Worm (Caenorhabditis elegans) whole organism, mixed stage, embryonic: ENCODE data around the gene npp-1.

Source experiments
- blmp-1 ChIP-seq: fragments of 150-350 bp; optimal IDR thresholded peaks from 2 replicates; lab custom pipeline; 2014; ENCODE audit warnings: missing biosample characterization, missing genetic modification characterization
- ceh-83 ChIP-seq: fragments of 200-800 bp; sonication (Bioruptor generic); optimal IDR thresholded peaks from 2 replicates; lab custom pipeline; 2018; ENCODE audit warnings: mild to moderate bottlenecking, missing genetic modification characterization, missing compliant biosample characterization
- lin-13 ChIP-seq: fragments of 150-350 bp; optimal IDR thresholded peaks from 2 replicates; lab custom pipeline; 2014; ENCODE audit warnings: missing biosample characterization, missing genetic modification characterization
- lin-32 ChIP-seq: fragments of 200-800 bp; sonication (Bioruptor generic); optimal IDR thresholded peaks from 2 replicates; lab custom pipeline; 2018; ENCODE audit warnings: mild to moderate bottlenecking, missing genetic modification characterization, missing compliant biosample characterization
- mab-5 ChIP-seq: fragments of 150-350 bp; optimal IDR thresholded peaks from 2 replicates; lab custom pipeline; 2014; ENCODE audit warnings: missing biosample characterization, missing genetic modification characterization
- mep-1 ChIP-seq: fragments of 150-350 bp; optimal IDR thresholded peaks from 2 replicates; lab custom pipeline; 2017; ENCODE audit warnings: missing biosample characterization, missing genetic modification reagents, missing genetic modification characterization, inconsistent platforms
- nhr-28 ChIP-seq: fragments of 150-350 bp; optimal IDR thresholded peaks from 2 replicates; lab custom pipeline; 2014; ENCODE audit warnings: missing biosample characterization, missing genetic modification characterization
- nhr-76 ChIP-seq: sonication (generic microtip); optimal IDR thresholded peaks from 2 replicates; lab custom pipeline; 2017; ENCODE audit warnings: missing biosample characterization, missing genetic modification characterization
- pha-4 ChIP-seq: fragments of 150-350 bp; optimal IDR thresholded peaks from 2 replicates; lab custom pipeline; 2018; ENCODE audit warnings: missing biosample characterization, missing genetic modification reagents, missing genetic modification characterization
- snpc-4 ChIP-seq: fragments of 150-350 bp; optimal IDR thresholded peaks from 2 replicates; lab custom pipeline; 2014; ENCODE audit warnings: missing biosample characterization, missing genetic modification characterization
- tbx-8 ChIP-seq: fragments of 200-800 bp; sonication (Bioruptor generic); optimal IDR thresholded peaks from 2 replicates; lab custom pipeline; 2018; ENCODE audit warnings: mild to moderate bottlenecking, missing genetic modification characterization, moderate library complexity, missing compliant biosample characterization
- unc-120 ChIP-seq: sonication (generic microtip); optimal IDR thresholded peaks from 2 replicates; lab custom pipeline; 2017; ENCODE audit warnings: missing genetic modification characterization, missing compliant biosample characterization; ENCODE audit not compliant: poor library complexity, severe bottlenecking
- unc-39 ChIP-seq: fragments of 150-350 bp; optimal IDR thresholded peaks from 2 replicates; lab custom pipeline; 2014; ENCODE audit warnings: missing biosample characterization, missing genetic modification characterization
- unc-62 ChIP-seq: fragments of 150-350 bp; optimal IDR thresholded peaks from 2 replicates; lab custom pipeline; 2014; ENCODE audit warnings: missing biosample characterization, missing genetic modification reagents, missing genetic modification characterization

- no peak for TF ChIP-seq unc-120
- TF ChIP-seq nhr-28 (tag; lab: Kevin White, UChicago): no peak
- TF ChIP-seq snpc-4: no peak
- TF ChIP-seq lin-32 (GFP tag; lab: Kevin White, UChicago): no peak
- TF ChIP-seq ceh-83 (GFP tag; lab: Kevin White, UChicago): no peak
- no peak for TF ChIP-seq lin-13 (tag; lab: Kevin White, UChicago)
- no peak for TF ChIP-seq mab-5 (tag; lab: Kevin White, UChicago)
- no peak for TF ChIP-seq blmp-1 (tag; lab: Kevin White, UChicago)
- TF ChIP-seq unc-39 (tag; lab: Kevin White, UChicago): no peak
- no peak for TF ChIP-seq tbx-8 (GFP tag; lab: Kevin White, UChicago)
- no peak for TF ChIP-seq nhr-76 (tag; lab: Kevin White, UChicago)
- TF ChIP-seq mep-1 (tag; lab: Kevin White, UChicago): no peak
- no peak for TF ChIP-seq unc-62 (GFP tag; lab: Kevin White, UChicago)
- TF ChIP-seq pha-4 (tag; lab: Kevin White, UChicago): no peak
Observed at ce11 chrIV:9866865-9867264, 8.6 kb downstream of the npp-1 start.
